Fruit fly (Drosophila melanogaster) whole organism, embryonic: ENCODE measurements around the gene CG43338.

Source experiments
- Bteb2 ChIP-seq: fragments of 200-800 bp; sonication (Bioruptor generic); optimal IDR thresholded peaks from 2 replicates; lab custom pipeline; 2016; ENCODE audit warnings: missing biosample characterization, missing genetic modification characterization
- CG14050 ChIP-seq: fragments of 200-800 bp; sonication (Bioruptor generic); IDR thresholded peaks from 3 replicates; pipeline ENCODE4 v1.3.6; 2022; ENCODE audit warnings: missing biosample characterization, missing genetic modification characterization
- CG14860 ChIP-seq: fragments of 200-800 bp; sonication (Bioruptor generic); IDR thresholded peaks from 3 replicates; pipeline ENCODE4 v1.3.6; 2022; ENCODE audit warnings: missing biosample characterization, missing genetic modification characterization; ENCODE audit not compliant: partially characterized antibody
- CG15696 ChIP-seq: fragments of 200-800 bp; sonication (Bioruptor generic); optimal IDR thresholded peaks from 2 replicates; lab custom pipeline; 2019; ENCODE audit warnings: missing biosample characterization, mild to moderate bottlenecking, missing genetic modification characterization, moderate library complexity
- CG2120 ChIP-seq: fragments of 200-800 bp; sonication (Bioruptor generic); optimal IDR thresholded peaks from 3 replicates; lab custom pipeline; 2016; ENCODE audit warnings: missing biosample characterization, missing genetic modification characterization
- CG32532 ChIP-seq: fragments of 200-800 bp; sonication (Bioruptor generic); IDR thresholded peaks from 2 replicates; pipeline ENCODE4 v1.3.6; 2022; ENCODE audit warnings: missing biosample characterization, missing genetic modification characterization
- CG4730 ChIP-seq: fragments of 200-800 bp; sonication (Bioruptor generic); IDR thresholded peaks from 2 replicates; pipeline ENCODE4 v1.3.6; 2022; ENCODE audit warnings: missing biosample characterization, missing genetic modification characterization
- CG5180 ChIP-seq: fragments of 200-800 bp; sonication (Bioruptor generic); optimal IDR thresholded peaks from 3 replicates; lab custom pipeline; 2017; ENCODE audit warnings: missing biosample characterization, missing genetic modification characterization, mild to moderate bottlenecking, moderate library complexity, missing genetic modification reagents
- CG7271 ChIP-seq: fragments of 200-800 bp; sonication (Bioruptor generic); optimal IDR thresholded peaks from 2 replicates; lab custom pipeline; 2018; ENCODE audit warnings: missing biosample characterization, mild to moderate bottlenecking, missing genetic modification characterization, moderate library complexity
- CG9437 ChIP-seq: fragments of 200-800 bp; sonication (Bioruptor generic); optimal IDR thresholded peaks from 2 replicates; lab custom pipeline; 2018; ENCODE audit warnings: missing biosample characterization, mild to moderate bottlenecking, missing genetic modification characterization
- CG9727 ChIP-seq: fragments of 200-800 bp; sonication (Bioruptor generic); optimal IDR thresholded peaks from 3 replicates; lab custom pipeline; 2017; ENCODE audit warnings: missing biosample characterization, mild to moderate bottlenecking, missing genetic modification characterization
- CkIIα-i1 ChIP-seq: fragments of 200-800 bp; sonication (Bioruptor generic); IDR thresholded peaks from 2 replicates; pipeline ENCODE4 v1.3.6; 2022; ENCODE audit warnings: missing biosample characterization, missing genetic modification characterization
- Dip3 ChIP-seq: fragments of 200-800 bp; sonication (Bioruptor generic); optimal IDR thresholded peaks from 3 replicates; lab custom pipeline; 2016; ENCODE audit warnings: missing biosample characterization, missing genetic modification characterization
- Doc2 ChIP-seq: fragments of 200-800 bp; sonication (Bioruptor generic); IDR thresholded peaks from 2 replicates; pipeline ENCODE4 v1.3.6; 2022; ENCODE audit warnings: missing biosample characterization, missing genetic modification characterization
- E2f2 ChIP-seq: fragments of 200-800 bp; sonication (Bioruptor generic); IDR thresholded peaks from 2 replicates; pipeline ENCODE4 v1.3.6; 2022; ENCODE audit warnings: missing biosample characterization, missing genetic modification characterization
- Elba2 ChIP-seq: fragments of 200-800 bp; sonication (Bioruptor generic); optimal IDR thresholded peaks from 3 replicates; lab custom pipeline; 2016; ENCODE audit warnings: missing biosample characterization, missing genetic modification characterization
- Hey ChIP-seq: fragments of 200-800 bp; sonication (Bioruptor generic); optimal IDR thresholded peaks from 3 replicates; lab custom pipeline; 2018; ENCODE audit warnings: missing biosample characterization, mild to moderate bottlenecking, missing genetic modification characterization
- Hmx ChIP-seq: fragments of 200-800 bp; sonication (Bioruptor generic); optimal IDR thresholded peaks from 2 replicates; lab custom pipeline; 2016; ENCODE audit warnings: missing biosample characterization, missing genetic modification characterization
- Hr78 ChIP-seq, 2 experiments: fragments of 200-800 bp in 1 of 2; fragments of >200 bp in 1 of 2; sonication (Bioruptor generic) in 1 of 2; optimal IDR thresholded peaks; 2 replicates each; lab custom pipeline; 2017 to 2019; ENCODE audit warnings: missing biosample characterization in 2 of 2, missing genetic modification characterization in 2 of 2, mild to moderate bottlenecking in 1 of 2, moderate library complexity in 1 of 2
- Nf-YC ChIP-seq: fragments of 200-800 bp; optimal IDR thresholded peaks from 3 replicates; lab custom pipeline; 2019; ENCODE audit warnings: missing biosample characterization, mild to moderate bottlenecking, missing genetic modification characterization, moderate library complexity
- NfI ChIP-seq: fragments of 200-800 bp; sonication (Bioruptor generic); optimal IDR thresholded peaks from 3 replicates; lab custom pipeline; 2018; ENCODE audit warnings: missing biosample characterization, mild to moderate bottlenecking, missing genetic modification characterization, moderate library complexity
- Opbp ChIP-seq: fragments of 200-800 bp; sonication (Bioruptor generic); IDR thresholded peaks from 3 replicates; pipeline ENCODE4 v1.3.6; 2022; ENCODE audit warnings: missing biosample characterization, missing genetic modification characterization; ENCODE audit not compliant: partially characterized antibody
- Optix ChIP-seq: fragments of 200-800 bp; sonication (Bioruptor generic); IDR thresholded peaks from 3 replicates; pipeline ENCODE4 v1.3.6; 2022; ENCODE audit warnings: missing biosample characterization, missing genetic modification characterization
- Ravus ChIP-seq: fragments of 200-800 bp; sonication (Bioruptor generic); IDR thresholded peaks from 2 replicates; pipeline ENCODE4 v1.3.6; 2022; ENCODE audit warnings: missing biosample characterization, missing genetic modification characterization
- Ssrp ChIP-seq: fragments of 200-800 bp; sonication (Bioruptor generic); optimal IDR thresholded peaks from 2 replicates; lab custom pipeline; 2018; ENCODE audit warnings: missing biosample characterization, mild to moderate bottlenecking, missing genetic modification characterization, moderate library complexity
- YL-1 ChIP-seq: fragments of 200-800 bp; sonication (Bioruptor generic); optimal IDR thresholded peaks from 3 replicates; lab custom pipeline; 2017; ENCODE audit warnings: missing biosample characterization, mild to moderate bottlenecking, missing genetic modification characterization
- amos ChIP-seq: fragments of 200-800 bp; sonication (Bioruptor generic); IDR thresholded peaks from 2 replicates; pipeline ENCODE4 v1.3.6; 2022; ENCODE audit warnings: missing biosample characterization, missing genetic modification characterization; ENCODE audit not compliant: partially characterized antibody
- corto ChIP-seq: fragments of 200-800 bp; sonication (Bioruptor generic); optimal IDR thresholded peaks from 2 replicates; lab custom pipeline; 2016; ENCODE audit warnings: missing biosample characterization, mild to moderate bottlenecking, missing genetic modification characterization, moderate library complexity
- crol ChIP-seq: fragments of 200-800 bp; sonication (Bioruptor generic); IDR thresholded peaks from 2 replicates; pipeline ENCODE4 v1.3.6; 2022; ENCODE audit warnings: missing biosample characterization, missing genetic modification characterization
- eve ChIP-seq, 2 experiments: fragments of >200 bp; optimal IDR thresholded peaks; 2 replicates each; lab custom pipeline; 2017; ENCODE audit warnings: missing biosample characterization in 2 of 2, missing genetic modification characterization in 2 of 2
- eyg ChIP-seq: fragments of 200-800 bp; sonication (Bioruptor generic); optimal IDR thresholded peaks from 3 replicates; lab custom pipeline; 2016; ENCODE audit warnings: missing biosample characterization, missing genetic modification characterization
- fd3F ChIP-seq: fragments of 200-800 bp; sonication (Bioruptor generic); optimal IDR thresholded peaks from 2 replicates; lab custom pipeline; 2018; ENCODE audit warnings: missing biosample characterization, mild to moderate bottlenecking, missing genetic modification characterization, moderate library complexity
- ftz-f1 ChIP-seq: fragments of 200-800 bp; sonication (Bioruptor generic); optimal IDR thresholded peaks from 2 replicates; lab custom pipeline; 2016; ENCODE audit warnings: missing biosample characterization, missing genetic modification characterization
- gfzf ChIP-seq: fragments of 200-800 bp; sonication (Bioruptor generic); optimal IDR thresholded peaks from 2 replicates; lab custom pipeline; 2016; ENCODE audit warnings: missing biosample characterization, mild to moderate bottlenecking, missing genetic modification characterization, moderate library complexity
- grn ChIP-seq: fragments of 200-800 bp; sonication (Bioruptor generic); optimal IDR thresholded peaks from 3 replicates; lab custom pipeline; 2017; ENCODE audit warnings: missing biosample characterization, missing genetic modification characterization
- gsb ChIP-seq: fragments of 200-800 bp; sonication (Bioruptor generic); IDR thresholded peaks from 2 replicates; pipeline ENCODE4 v1.3.6; 2022; ENCODE audit warnings: missing biosample characterization, missing genetic modification characterization
- gt ChIP-seq: fragments of 200-800 bp; sonication (Bioruptor generic); IDR thresholded peaks from 2 replicates; pipeline ENCODE4 v1.3.6; 2022; ENCODE audit warnings: missing biosample characterization, missing genetic modification characterization
- mirr ChIP-seq: fragments of 200-800 bp; sonication (Bioruptor generic); optimal IDR thresholded peaks from 3 replicates; lab custom pipeline; 2018; ENCODE audit warnings: missing biosample characterization, mild to moderate bottlenecking, missing genetic modification characterization
- nerfin-2 ChIP-seq: fragments of 200-800 bp; sonication (Bioruptor generic); IDR thresholded peaks from 2 replicates; pipeline ENCODE4 v1.3.6; 2022; ENCODE audit warnings: missing biosample characterization, missing genetic modification characterization; ENCODE audit not compliant: partially characterized antibody
- pnt ChIP-seq: fragments of 200-800 bp; sonication (Bioruptor generic); optimal IDR thresholded peaks from 3 replicates; lab custom pipeline; 2016; ENCODE audit warnings: missing biosample characterization, missing genetic modification characterization
- ranshi ChIP-seq: fragments of 200-800 bp; sonication (Bioruptor generic); IDR thresholded peaks from 2 replicates; pipeline ENCODE4 v1.3.6; 2022; ENCODE audit warnings: missing biosample characterization, missing genetic modification characterization
- rib ChIP-seq: fragments of 200-800 bp; sonication (Bioruptor generic); IDR thresholded peaks from 2 replicates; pipeline ENCODE4 v1.3.6; 2022; ENCODE audit warnings: missing biosample characterization, missing genetic modification characterization
- scrt ChIP-seq: fragments of 200-800 bp; sonication (Bioruptor generic); optimal IDR thresholded peaks from 2 replicates; lab custom pipeline; 2018; ENCODE audit warnings: missing biosample characterization, mild to moderate bottlenecking, missing genetic modification characterization, moderate library complexity
- tio ChIP-seq: fragments of 200-800 bp; sonication (Bioruptor generic); optimal IDR thresholded peaks from 2 replicates; lab custom pipeline; 2017; ENCODE audit warnings: missing biosample characterization, missing genetic modification characterization, inconsistent platforms
- tna ChIP-seq: fragments of 200-800 bp; sonication (Bioruptor generic); IDR thresholded peaks from 2 replicates; pipeline ENCODE4 v1.3.6; 2022; ENCODE audit warnings: missing biosample characterization, missing genetic modification characterization; ENCODE audit not compliant: partially characterized antibody
- trem ChIP-seq: fragments of 200-800 bp; optimal IDR thresholded peaks from 3 replicates; lab custom pipeline; 2019; ENCODE audit warnings: missing biosample characterization, mild to moderate bottlenecking, missing genetic modification characterization, moderate library complexity
- unc-4 ChIP-seq: fragments of 200-800 bp; sonication (Bioruptor generic); IDR thresholded peaks from 2 replicates; pipeline ENCODE4 v1.3.6; 2022; ENCODE audit warnings: missing biosample characterization, missing genetic modification characterization; ENCODE audit not compliant: partially characterized antibody
- vfl ChIP-seq: fragments of 200-800 bp; sonication (Bioruptor generic); optimal IDR thresholded peaks from 2 replicates; lab custom pipeline; 2016; ENCODE audit warnings: missing biosample characterization, missing genetic modification characterization

CG43338 gene

dm6 chr2L:18708239-18708891 lies 37.3 kb upstream of the CG43338 start, which contains the start of the genes Faf2 and Grip71 (continued):
- TF ChIP-seq CG14860: no peak
- peak; percentile 68 for TF ChIP-seq scrt
- TF ChIP-seq ftz-f1 (GFP tag; lab: Kevin White, UChicago): peak; percentile 59
- peak; percentile 47; the same call in 1 of the 2 replicates for TF ChIP-seq amos
- peak; percentile 71 for TF ChIP-seq CG7271 (tag; lab: Kevin White, UChicago)
- peak; percentile 71; the same call in 1 of the 2 replicates for TF ChIP-seq CkIIα-i1
- peak; percentile 76 for TF ChIP-seq vfl (GFP tag; lab: Kevin White, UChicago)
- peak; percentile 65 for TF ChIP-seq corto (GFP tag; lab: Kevin White, UChicago)
- peak; percentile 63 for TF ChIP-seq mirr
- TF ChIP-seq CG4730 (GFP tag; lab: Robert Waterston, UW): peak; percentile 94
- TF ChIP-seq tio (GFP tag; lab: Kevin White, UChicago): peak; percentile 93
- peak; percentile 66 for TF ChIP-seq Hmx
- peak in 1 of 2 experiments; percentile 64 for TF ChIP-seq Hr78 (GFP tag; optimal IDR thresholded peaks at IDR 0.05; lab: Kevin White, UChicago)
- TF ChIP-seq fd3F (GFP tag; lab: Kevin White, UChicago): peak; percentile 92
- peak; percentile 59; the same call in 1 of the 2 replicates for TF ChIP-seq unc-4 (GFP tag; lab: Robert Waterston, UW)
- TF ChIP-seq gsb (GFP tag; lab: Robert Waterston, UW): peak; percentile 88
- TF ChIP-seq gt: peak; percentile 92
- TF ChIP-seq Dip3 (GFP tag; lab: Kevin White, UChicago): peak; percentile 86
- peak; percentile 89 for TF ChIP-seq CG15696 (tag; lab: Kevin White, UChicago)
- TF ChIP-seq CG9437 (GFP tag; lab: Kevin White, UChicago): peak; percentile 16
- peak; percentile 79 for TF ChIP-seq Bteb2 (GFP tag; lab: Kevin White, UChicago)
- peak; percentile 90 for TF ChIP-seq pnt
- peak; percentile 86 for TF ChIP-seq gfzf (GFP tag; lab: Kevin White, UChicago)
- TF ChIP-seq E2f2 (GFP tag; lab: Robert Waterston, UW): peak; percentile 86
- TF ChIP-seq CG5180 (GFP tag; lab: Kevin White, UChicago): peak; percentile 36
- no peak for TF ChIP-seq eve (GFP tag; optimal IDR thresholded peaks at IDR 0.05; lab: Kevin White, UChicago)
- no peak; the same call in 1 of the 2 replicates for TF ChIP-seq crol (GFP tag; lab: Robert Waterston, UW)
- TF ChIP-seq Elba2 (GFP tag; lab: Kevin White, UChicago): peak; percentile 54
- TF ChIP-seq CG9727 (GFP tag; lab: Kevin White, UChicago): peak; percentile 88
- peak; percentile 96 for TF ChIP-seq CG32532 (GFP tag; lab: Robert Waterston, UW)
- TF ChIP-seq eyg: peak; percentile 26
- TF ChIP-seq Optix (GFP tag; lab: Robert Waterston, UW): peak; percentile 93
- no peak for TF ChIP-seq tna
- TF ChIP-seq Doc2 (GFP tag; lab: Robert Waterston, UW): peak; percentile 90
- TF ChIP-seq Ravus (GFP tag; lab: Robert Waterston, UW): peak; percentile 84
- TF ChIP-seq Opbp (GFP tag; lab: Robert Waterston, UW): peak; percentile 31; the same call in 1 of the 3 replicates
- TF ChIP-seq rib (GFP tag; lab: Robert Waterston, UW): peak; percentile 81
- peak; percentile 92 for TF ChIP-seq NfI
- peak; percentile 95 for TF ChIP-seq Ssrp
- TF ChIP-seq YL-1 (GFP tag; lab: Kevin White, UChicago): peak; percentile 82
- TF ChIP-seq Nf-YC: peak; percentile 81
- no peak for TF ChIP-seq nerfin-2
- peak; percentile 63 for TF ChIP-seq grn (GFP tag; lab: Kevin White, UChicago)
- TF ChIP-seq CG2120 (GFP tag; lab: Kevin White, UChicago): peak; percentile 94
- TF ChIP-seq trem (tag; lab: Kevin White, UChicago): peak; percentile 93
- peak; percentile 92 for TF ChIP-seq CG14050 (GFP tag; lab: Robert Waterston, UW)
- peak; percentile 95 for TF ChIP-seq ranshi (GFP tag; lab: Robert Waterston, UW)
- peak; percentile 23 for TF ChIP-seq Hey (tag; lab: Kevin White, UChicago)
